Worm (Caenorhabditis elegans): ENCODE measurements around the gene ZK105.12.

The ZK105.12 gene

ce11 chrV:7745386-7745785 is 29.5 kb upstream of the ZK105.12 start:
- TF ChIP-seq hsf-1 (GFP tag; IDR thresholded peaks at IDR 0.05) (no peak), attf-3 (GFP tag; conservative IDR thresholded peaks at IDR 0.05) (no peak), ceh-27 (GFP tag; optimal IDR thresholded peaks at IDR 0.05) (no peak), rpc-1 (optimal IDR thresholded peaks at IDR 0.05) (no peak), rpc-1 (tag; optimal IDR thresholded peaks at IDR 0.05) (no peak), egl-44 (GFP tag; IDR thresholded peaks at IDR 0.05) (no peak), hrde-1 (tag; optimal IDR thresholded peaks at IDR 0.05; ENCODE audit: borderline replicate concordance) (no peak), lin-35 (GFP tag; optimal IDR thresholded peaks at IDR 0.05) (no peak), hlh-26 (GFP tag; conservative IDR thresholded peaks at IDR 0.05) (no peak), Y67H2A.10 (GFP tag; conservative IDR thresholded peaks at IDR 0.05) (no peak), nhr-120 (GFP tag; IDR thresholded peaks at IDR 0.05) (no peak), unc-130 (GFP tag; optimal IDR thresholded peaks at IDR 0.05) (no peak), ceh-40 (GFP tag; IDR thresholded peaks at IDR 0.05) (no peak), F52B5.7 (tag; optimal IDR thresholded peaks at IDR 0.05) (no peak), K12H6.12 (tag; optimal IDR thresholded peaks at IDR 0.05) (no peak), lin-40 (tag; optimal IDR thresholded peaks at IDR 0.05) (no peak), ztf-18 (tag; optimal IDR thresholded peaks at IDR 0.05) (no peak), lsy-27 (tag; optimal IDR thresholded peaks at IDR 0.05; ENCODE audit: borderline replicate concordance, insufficient read depth) (no peak), nfya-1 (tag; optimal IDR thresholded peaks at IDR 0.05; ENCODE audit: borderline replicate concordance, insufficient read depth) (no peak), nhr-90 (tag; optimal IDR thresholded peaks at IDR 0.05) (no peak)

ce11 chrV:7744068-7744467 is 28.1 kb upstream of the ZK105.12 start:
- TF ChIP-seq lin-40 (tag; optimal IDR thresholded peaks at IDR 0.05), result peak; percentile 35
- TF ChIP-seq lin-54 (GFP tag; optimal IDR thresholded peaks at IDR 0.05), result peak; percentile 25
- TF ChIP-seq hmg-1.2 (GFP tag; IDR thresholded peaks at IDR 0.05), result no peak
- TF ChIP-seq mcd-1 (GFP tag; IDR thresholded peaks at IDR 0.05), result 0 out of 2 replicates have a peak, but pooled peaks have one; percentile 28
- peak; percentile 87 for TF ChIP-seq dox-1 (GFP tag; IDR thresholded peaks at IDR 0.05)
- peak; percentile 98 for TF ChIP-seq unc-62 (GFP tag; optimal IDR thresholded peaks at IDR 0.05)
- TF ChIP-seq atf-7 (tag; optimal IDR thresholded peaks at IDR 0.05), result peak; percentile 72
- TF ChIP-seq ets-4 (GFP tag; optimal IDR thresholded peaks at IDR 0.05), result peak; percentile 98
- peak; percentile 93 for TF ChIP-seq ztf-22 (GFP tag; optimal IDR thresholded peaks at IDR 0.05)
- TF ChIP-seq let-607 (tag; optimal IDR thresholded peaks at IDR 0.05), result peak; percentile 89 to 91
- no peak for TF ChIP-seq T07F8.4 (tag; optimal IDR thresholded peaks at IDR 0.05)
- no peak for TF ChIP-seq T26A5.8 (tag; optimal IDR thresholded peaks at IDR 0.05)
- TF ChIP-seq mxl-1 (tag; optimal IDR thresholded peaks at IDR 0.05), result no peak
- TF ChIP-seq Y53G8AR.9 (GFP tag; conservative IDR thresholded peaks at IDR 0.05), result 0 out of 2 replicates have a peak, but pooled peaks have one; percentile 47
- TF ChIP-seq F57C9.4 (tag; optimal IDR thresholded peaks at IDR 0.05), result no peak
- TF ChIP-seq cebp-1 (GFP tag; IDR thresholded peaks at IDR 0.05), result no peak; the same call in 1 of the 2 replicates
- TF ChIP-seq cebp-1 (tag; optimal IDR thresholded peaks at IDR 0.05), result peak; percentile 68
- TF ChIP-seq ZK185.1 (tag; optimal IDR thresholded peaks at IDR 0.05; ENCODE audit: poor library complexity, severe bottlenecking), result peak; percentile 21
- no peak for TF ChIP-seq snpc-4 (GFP tag; optimal IDR thresholded peaks at IDR 0.05)
- peak in 2 of 4 experiments; percentile 9 to 45 for TF ChIP-seq snpc-4 (tag; optimal IDR thresholded peaks at IDR 0.05)
- TF ChIP-seq bed-1 (GFP tag; IDR thresholded peaks at IDR 0.05), result no peak
- TF ChIP-seq attf-3 (GFP tag; conservative IDR thresholded peaks at IDR 0.05), result no peak
- no peak for TF ChIP-seq die-1 (tag; optimal IDR thresholded peaks at IDR 0.05)
- peak; percentile 3 for TF ChIP-seq nhr-90 (tag; optimal IDR thresholded peaks at IDR 0.05)
- TF ChIP-seq nhr-80 (tag; optimal IDR thresholded peaks at IDR 0.05), result peak; percentile 99
- TF ChIP-seq repo-1 (tag; optimal IDR thresholded peaks at IDR 0.05), result peak; percentile 54
- peak; percentile 59 for TF ChIP-seq tbp1 (GFP tag; optimal IDR thresholded peaks at IDR 0.05)
- no peak for TF ChIP-seq egrh-3 (GFP tag; IDR thresholded peaks at IDR 0.05)
- no peak for TF ChIP-seq sptf-2 (GFP tag; optimal IDR thresholded peaks at IDR 0.05)
- TF ChIP-seq lir-1 (GFP tag; conservative IDR thresholded peaks at IDR 0.05), result 0 out of 2 replicates have a peak, but pooled peaks have one; percentile 11
- TF ChIP-seq chd-7 (tag; optimal IDR thresholded peaks at IDR 0.05), result peak; percentile 71
- no peak for TF ChIP-seq Y67H2A.10 (GFP tag; conservative IDR thresholded peaks at IDR 0.05)
- peak; percentile 70; the same call in 1 of the 2 replicates for TF ChIP-seq egl-44 (GFP tag; IDR thresholded peaks at IDR 0.05)

Data from whole organism, young adult.